Fruit fly (Drosophila melanogaster) whole organism, embryonic: ENCODE measurements around the gene Ir87a.

Experiments
- Aef1 ChIP-seq: fragments of 200-800 bp; sonication (Bioruptor generic); IDR thresholded peaks from 3 replicates; pipeline ENCODE4 v1.3.6; 2022; ENCODE audit warnings: missing biosample characterization, missing genetic modification characterization
- Antp ChIP-seq: fragments of 200-800 bp; sonication (Bioruptor generic); optimal IDR thresholded peaks from 3 replicates; lab custom pipeline; 2016; ENCODE audit warnings: missing biosample characterization, missing genetic modification characterization
- Bdp1 ChIP-seq: fragments of 200-800 bp; sonication (Bioruptor generic); optimal IDR thresholded peaks from 3 replicates; lab custom pipeline; 2016; ENCODE audit warnings: missing biosample characterization, missing genetic modification characterization
- Bgb ChIP-seq: fragments of 200-800 bp; sonication (Bioruptor generic); IDR thresholded peaks from 2 replicates; pipeline ENCODE4 v1.3.6; 2022; ENCODE audit warnings: missing biosample characterization, missing genetic modification characterization; ENCODE audit not compliant: partially characterized antibody
- CG10274 ChIP-seq: fragments of 200-800 bp; sonication (Bioruptor generic); optimal IDR thresholded peaks from 3 replicates; lab custom pipeline; 2017; ENCODE audit warnings: missing biosample characterization, mild to moderate bottlenecking, missing genetic modification characterization
- CG10543 ChIP-seq: fragments of 200-800 bp; sonication (Bioruptor generic); optimal IDR thresholded peaks from 3 replicates; lab custom pipeline; 2017; ENCODE audit warnings: missing biosample characterization, mild to moderate bottlenecking, missing genetic modification characterization, moderate library complexity
- CG12104 ChIP-seq: fragments of 200-800 bp; sonication (Bioruptor generic); optimal IDR thresholded peaks from 3 replicates; lab custom pipeline; 2016; ENCODE audit warnings: missing biosample characterization, missing genetic modification characterization
- CG12236 ChIP-seq: fragments of 200-800 bp; sonication (Bioruptor generic); optimal IDR thresholded peaks from 2 replicates; lab custom pipeline; 2016; ENCODE audit warnings: missing biosample characterization, missing genetic modification characterization
- CG14014 ChIP-seq: fragments of 200-800 bp; sonication (Bioruptor generic); IDR thresholded peaks from 2 replicates; pipeline ENCODE4 v1.3.6; 2022; ENCODE audit warnings: missing biosample characterization, missing genetic modification characterization
- CG1529 ChIP-seq: fragments of 200-800 bp; sonication (Bioruptor generic); optimal IDR thresholded peaks from 3 replicates; lab custom pipeline; 2018; ENCODE audit warnings: missing biosample characterization, missing genetic modification characterization
- CG1647 ChIP-seq: fragments of 200-800 bp; sonication (Bioruptor generic); optimal IDR thresholded peaks from 3 replicates; lab custom pipeline; 2016; ENCODE audit warnings: missing biosample characterization, missing genetic modification characterization
- CG16815 ChIP-seq: fragments of 200-800 bp; sonication (Bioruptor generic); optimal IDR thresholded peaks from 3 replicates; lab custom pipeline; 2017; ENCODE audit warnings: missing biosample characterization, mild to moderate bottlenecking, missing genetic modification characterization
- CG17328 ChIP-seq: fragments of 200-800 bp; sonication (Bioruptor generic); IDR thresholded peaks from 2 replicates; pipeline ENCODE4 v1.3.6; 2022; ENCODE audit warnings: missing biosample characterization, missing genetic modification characterization
- CG17361 ChIP-seq: fragments of 200-800 bp; sonication (Bioruptor generic); IDR thresholded peaks from 3 replicates; pipeline ENCODE4 v1.3.6; 2022; ENCODE audit warnings: missing biosample characterization, missing genetic modification characterization
- CG17829 ChIP-seq: fragments of 200-800 bp; optimal IDR thresholded peaks from 2 replicates; lab custom pipeline; 2019; ENCODE audit warnings: missing biosample characterization, mild to moderate bottlenecking, missing genetic modification characterization, moderate library complexity
- CG2712 ChIP-seq: fragments of 200-800 bp; optimal IDR thresholded peaks from 3 replicates; lab custom pipeline; 2019; ENCODE audit warnings: missing biosample characterization, mild to moderate bottlenecking, missing genetic modification characterization, moderate library complexity
- CG3407 ChIP-seq: fragments of 200-800 bp; sonication (Bioruptor generic); optimal IDR thresholded peaks from 2 replicates; lab custom pipeline; 2018; ENCODE audit warnings: missing biosample characterization, mild to moderate bottlenecking, missing genetic modification characterization
- CG4707 ChIP-seq: fragments of 200-800 bp; sonication (Bioruptor generic); optimal IDR thresholded peaks from 2 replicates; lab custom pipeline; 2018; ENCODE audit warnings: missing biosample characterization, mild to moderate bottlenecking, missing genetic modification characterization, moderate library complexity
- CG6254 ChIP-seq: fragments of 200-800 bp; sonication (Bioruptor generic); optimal IDR thresholded peaks from 3 replicates; lab custom pipeline; 2017; ENCODE audit warnings: mild to moderate bottlenecking, missing biosample characterization, missing genetic modification reagents, missing genetic modification characterization
- CG7839 ChIP-seq: fragments of 200-800 bp; sonication (Bioruptor generic); optimal IDR thresholded peaks from 3 replicates; lab custom pipeline; 2018; ENCODE audit warnings: missing biosample characterization, mild to moderate bottlenecking, missing genetic modification characterization, moderate library complexity
- Fer2 ChIP-seq: fragments of 200-800 bp; sonication (Bioruptor generic); optimal IDR thresholded peaks from 2 replicates; lab custom pipeline; 2018; ENCODE audit warnings: missing biosample characterization, mild to moderate bottlenecking, missing genetic modification characterization, moderate library complexity
- HHEX ChIP-seq: fragments of 200-800 bp; sonication (Bioruptor generic); optimal IDR thresholded peaks from 3 replicates; lab custom pipeline; 2017; ENCODE audit warnings: missing biosample characterization, mild to moderate bottlenecking, missing genetic modification characterization, missing genetic modification reagents
- Hr3 ChIP-seq: fragments of 200-800 bp; sonication (Bioruptor generic); optimal IDR thresholded peaks from 3 replicates; lab custom pipeline; 2016; ENCODE audit warnings: missing biosample characterization, missing genetic modification characterization
- Lim3 ChIP-seq: fragments of 200-800 bp; sonication (Bioruptor generic); IDR thresholded peaks from 2 replicates; pipeline ENCODE4 v1.3.6; 2022; ENCODE audit warnings: missing biosample characterization, missing genetic modification characterization
- Med ChIP-seq: fragments of 200-800 bp; sonication (Bioruptor generic); peaks from one replicate; lab custom pipeline; 2016; ENCODE audit warnings: missing biosample characterization, missing genetic modification characterization, mild to moderate bottlenecking, inconsistent platforms, moderate library complexity
- Mrtf ChIP-seq: fragments of 200-800 bp; sonication (Bioruptor generic); IDR thresholded peaks from 3 replicates; pipeline ENCODE4 v1.3.6; 2022; ENCODE audit warnings: missing biosample characterization, missing genetic modification characterization
- PHDP ChIP-seq: fragments of 200-800 bp; sonication (Bioruptor generic); optimal IDR thresholded peaks from 3 replicates; lab custom pipeline; 2018; ENCODE audit warnings: missing biosample characterization, mild to moderate bottlenecking, missing genetic modification characterization, moderate library complexity
- Ptx1 ChIP-seq: fragments of 200-800 bp; sonication (Bioruptor generic); IDR thresholded peaks from 2 replicates; pipeline ENCODE4 v1.3.6; 2022; ENCODE audit warnings: missing biosample characterization, missing genetic modification characterization
- Rfx ChIP-seq: fragments of 200-800 bp; sonication (Bioruptor generic); IDR thresholded peaks from 2 replicates; pipeline ENCODE4 v1.3.6; 2022; ENCODE audit warnings: missing biosample characterization, missing genetic modification characterization
- Six4 ChIP-seq: fragments of 200-800 bp; sonication (Bioruptor generic); optimal IDR thresholded peaks from 2 replicates; lab custom pipeline; 2016; ENCODE audit warnings: missing biosample characterization, missing genetic modification characterization
- Xbp1 ChIP-seq: fragments of 200-800 bp; sonication (Bioruptor generic); optimal IDR thresholded peaks from 3 replicates; lab custom pipeline; 2016; ENCODE audit warnings: missing biosample characterization, mild to moderate bottlenecking, missing genetic modification characterization
- ac ChIP-seq: fragments of 200-800 bp; sonication (Bioruptor generic); optimal IDR thresholded peaks from 3 replicates; lab custom pipeline; 2017; ENCODE audit warnings: missing biosample characterization, mild to moderate bottlenecking, missing genetic modification characterization
- amos ChIP-seq: fragments of 200-800 bp; sonication (Bioruptor generic); IDR thresholded peaks from 2 replicates; pipeline ENCODE4 v1.3.6; 2022; ENCODE audit warnings: missing biosample characterization, missing genetic modification characterization; ENCODE audit not compliant: partially characterized antibody
- ase ChIP-seq: fragments of 200-800 bp; sonication (Bioruptor generic); IDR thresholded peaks from 3 replicates; pipeline ENCODE4 v1.3.6; 2022; ENCODE audit warnings: missing biosample characterization, missing genetic modification characterization
- ash1 ChIP-seq: fragments of 200-800 bp; sonication (Bioruptor generic); optimal IDR thresholded peaks from 2 replicates; lab custom pipeline; 2018; ENCODE audit warnings: missing biosample characterization, mild to moderate bottlenecking, missing genetic modification characterization
- cg ChIP-seq: fragments of 200-800 bp; sonication (Bioruptor generic); optimal IDR thresholded peaks from 3 replicates; lab custom pipeline; 2019; ENCODE audit warnings: missing biosample characterization, mild to moderate bottlenecking, missing genetic modification characterization, moderate library complexity
- crp ChIP-seq, 2 experiments: fragments of 200-800 bp; sonication (Bioruptor generic); optimal IDR thresholded peaks; 2 replicates in 1 of 2; 3 replicates in 1 of 2; lab custom pipeline; 2017; ENCODE audit warnings: missing biosample characterization in 2 of 2, missing genetic modification characterization in 2 of 2, mild to moderate bottlenecking in 1 of 2, moderate library complexity in 1 of 2
- danr ChIP-seq: fragments of 200-800 bp; sonication (Bioruptor generic); IDR thresholded peaks from 2 replicates; pipeline ENCODE4 v1.3.6; 2022; ENCODE audit warnings: missing biosample characterization, missing genetic modification characterization
- dpn ChIP-seq, 2 experiments: fragments of 200-800 bp; sonication (Bioruptor generic); optimal IDR thresholded peaks; 3 replicates each; lab custom pipeline; 2016; ENCODE audit warnings: missing biosample characterization in 2 of 2, missing genetic modification characterization in 2 of 2
- dysf ChIP-seq: fragments of 200-800 bp; sonication (Bioruptor generic); IDR thresholded peaks from 3 replicates; pipeline ENCODE4 v1.3.6; 2022; ENCODE audit warnings: missing biosample characterization, missing genetic modification characterization
- emc ChIP-seq: fragments of 200-800 bp; sonication (Bioruptor generic); optimal IDR thresholded peaks from 2 replicates; lab custom pipeline; 2016; ENCODE audit warnings: missing biosample characterization, missing genetic modification characterization
- ems ChIP-seq: fragments of 200-800 bp; sonication (Bioruptor generic); optimal IDR thresholded peaks from 3 replicates; lab custom pipeline; 2016; ENCODE audit warnings: missing biosample characterization, missing genetic modification characterization
- jing ChIP-seq: fragments of 200-800 bp; sonication (Bioruptor generic); optimal IDR thresholded peaks from 2 replicates; lab custom pipeline; 2018; ENCODE audit warnings: missing biosample characterization, mild to moderate bottlenecking, missing genetic modification characterization
- ken ChIP-seq: fragments of 200-800 bp; sonication (Bioruptor generic); IDR thresholded peaks from 3 replicates; pipeline ENCODE4 v1.3.6; 2022; ENCODE audit warnings: missing biosample characterization, missing genetic modification characterization
- pan ChIP-seq, 4 experiments: fragments of >200 bp in 3 of 4; fragments of 200-800 bp in 1 of 4; sonication (Bioruptor generic) in 1 of 4; optimal IDR thresholded peaks in 3 of 4; IDR thresholded peaks in 1 of 4; 2 replicates each; pipeline versions ENCODE4 v1.3.6 to Lab custom; 2017 to 2022; ENCODE audit warnings: missing biosample characterization in 2 of 4, missing genetic modification characterization in 2 of 4, mixed read lengths in 1 of 4
- phol ChIP-seq: fragments of 200-800 bp; sonication (Bioruptor generic); optimal IDR thresholded peaks from 3 replicates; lab custom pipeline; 2018; ENCODE audit warnings: missing biosample characterization, mild to moderate bottlenecking, missing genetic modification characterization, moderate library complexity
- stwl ChIP-seq: fragments of 200-800 bp; sonication (Bioruptor generic); optimal IDR thresholded peaks from 3 replicates; lab custom pipeline; 2018; ENCODE audit warnings: missing biosample characterization, mild to moderate bottlenecking, missing genetic modification characterization, moderate library complexity
- tx ChIP-seq: fragments of 200-800 bp; sonication (Bioruptor generic); optimal IDR thresholded peaks from 2 replicates; lab custom pipeline; 2016; ENCODE audit warnings: missing biosample characterization, missing genetic modification characterization
- z ChIP-seq: fragments of 200-800 bp; sonication (Bioruptor generic); IDR thresholded peaks from 3 replicates; pipeline ENCODE4 v1.3.6; 2022; ENCODE audit warnings: missing biosample characterization, missing genetic modification characterization
- zf30C ChIP-seq: fragments of 200-800 bp; sonication (Bioruptor generic); optimal IDR thresholded peaks from 3 replicates; lab custom pipeline; 2018; ENCODE audit warnings: missing biosample characterization, mild to moderate bottlenecking, missing genetic modification characterization

Gene Ir87a

dm6 chr3R:13471329-13471728 lies 51.2 kb downstream of the Ir87a start (continued):
- no peak for TF ChIP-seq pan (optimal IDR thresholded peaks at IDR 0.05; lab: Kevin White, UChicago)
- peak in 1 of 2 experiments; percentile 12 for TF ChIP-seq pan (GFP tag; optimal IDR thresholded peaks at IDR 0.05 in 1 of 2, IDR thresholded peaks at IDR 0.05 in 1 of 2)
- TF ChIP-seq CG6254, result no peak
- no peak for TF ChIP-seq PHDP (tag; lab: Kevin White, UChicago)
- peak; percentile 47 for TF ChIP-seq CG2712 (tag; lab: Kevin White, UChicago)
- TF ChIP-seq Antp (GFP tag; lab: Kevin White, UChicago), result no peak
- TF ChIP-seq Bdp1 (GFP tag; lab: Kevin White, UChicago), result no peak
- TF ChIP-seq ems, result no peak
- TF ChIP-seq ac (GFP tag; lab: Kevin White, UChicago), result no peak
- TF ChIP-seq Six4 (GFP tag; lab: Kevin White, UChicago), result no peak
- TF ChIP-seq CG16815 (GFP tag; lab: Kevin White, UChicago), result no peak
- TF ChIP-seq CG14014, result no peak
- no peak for TF ChIP-seq jing
- no peak for TF ChIP-seq HHEX (GFP tag; lab: Kevin White, UChicago)
- no peak for TF ChIP-seq CG12104 (GFP tag; lab: Kevin White, UChicago)
- no peak for TF ChIP-seq crp (GFP tag; optimal IDR thresholded peaks at IDR 0.05; lab: Kevin White, UChicago)
- TF ChIP-seq dysf (GFP tag; lab: Robert Waterston, UW), result peak; percentile 13; the same call in 1 of the 3 replicates
- TF ChIP-seq Aef1 (GFP tag; lab: Robert Waterston, UW), result no peak
- TF ChIP-seq CG10274, result no peak
- TF ChIP-seq danr (GFP tag; lab: Robert Waterston, UW), result no peak
- no peak for TF ChIP-seq ash1 (GFP tag; lab: Kevin White, UChicago)
- TF ChIP-seq CG12236 (GFP tag; lab: Kevin White, UChicago), result no peak
- TF ChIP-seq CG10543 (GFP tag; lab: Kevin White, UChicago), result no peak
- TF ChIP-seq Lim3, result no peak
- 0 out of 3 replicates have a peak, but pooled peaks have one; percentile 31 for TF ChIP-seq ase
- TF ChIP-seq phol (tag; lab: Kevin White, UChicago), result peak; percentile 19
- TF ChIP-seq Bgb (GFP tag; lab: Robert Waterston, UW), result peak; percentile 18; the same call in 1 of the 2 replicates
- peak in 1 of 2 experiments; percentile 18 for TF ChIP-seq dpn (GFP tag; optimal IDR thresholded peaks at IDR 0.05; lab: Kevin White, UChicago)
- no peak for TF ChIP-seq ken
- TF ChIP-seq cg (GFP tag; lab: Kevin White, UChicago), result no peak
- peak; percentile 33 for TF ChIP-seq CG17829 (tag; lab: Kevin White, UChicago)
- TF ChIP-seq Rfx (GFP tag; lab: Robert Waterston, UW), result peak; percentile 48; the same call in 1 of the 2 replicates
- peak; percentile 53; the same call in 1 of the 2 replicates for TF ChIP-seq amos (GFP tag; lab: Robert Waterston, UW)
- no peak for TF ChIP-seq CG1647 (GFP tag; lab: Kevin White, UChicago)
- TF ChIP-seq CG1529, result no peak
- TF ChIP-seq Med, result peak; percentile 55
- TF ChIP-seq CG3407 (GFP tag; lab: Kevin White, UChicago), result no peak
- peak; percentile 65 for TF ChIP-seq zf30C (GFP tag; lab: Kevin White, UChicago)
- peak; percentile 48; the same call in 2 of the 3 replicates for TF ChIP-seq CG17361 (GFP tag; lab: Robert Waterston, UW)
- peak; percentile 61 for TF ChIP-seq stwl (tag; lab: Kevin White, UChicago)
- TF ChIP-seq CG4707 (GFP tag; lab: Kevin White, UChicago), result no peak
- TF ChIP-seq Xbp1 (GFP tag; lab: Kevin White, UChicago), result peak; percentile 54
- TF ChIP-seq CG7839 (tag; lab: Kevin White, UChicago), result peak; percentile 33
- 0 out of 2 replicates have a peak, but pooled peaks have one; percentile 7 for TF ChIP-seq CG17328 (GFP tag; lab: Robert Waterston, UW)
- TF ChIP-seq Hr3 (GFP tag; lab: Kevin White, UChicago), result peak; percentile 16
- TF ChIP-seq z (GFP tag; lab: Robert Waterston, UW), result no peak
- no peak for TF ChIP-seq Fer2
- no peak for TF ChIP-seq tx
- peak; percentile 20; the same call in 1 of the 2 replicates for TF ChIP-seq Ptx1
- peak; percentile 56; the same call in 1 of the 3 replicates for TF ChIP-seq Mrtf (GFP tag; lab: Robert Waterston, UW)
- TF ChIP-seq emc, result no peak
